Worm (Caenorhabditis elegans) whole organism, L1 larva: Measurements from ENCODE around the gene lmd-3.

Experiments
- aly-2 ChIP-seq: fragments of 150-350 bp; optimal IDR thresholded peaks from 2 replicates; lab custom pipeline; 2014; ENCODE audit warnings: missing biosample characterization, missing genetic modification characterization
- ama-1 ChIP-seq: fragments of 150-350 bp; optimal IDR thresholded peaks from 2 replicates; lab custom pipeline; 2014
- blmp-1 ChIP-seq: fragments of 150-350 bp; optimal IDR thresholded peaks from 2 replicates; lab custom pipeline; 2014; ENCODE audit warnings: missing biosample characterization, missing genetic modification characterization
- ceh-63 ChIP-seq: fragments of 200-800 bp; sonication (Bioruptor generic); optimal IDR thresholded peaks from 2 replicates; lab custom pipeline; 2018; ENCODE audit warnings: mild to moderate bottlenecking, missing genetic modification characterization, missing compliant biosample characterization
- ceh-82 ChIP-seq, 3 experiments: fragments of 150-350 bp in 1 of 3; sonication (generic microtip) in 2 of 3; optimal IDR thresholded peaks; 2 replicates each; lab custom pipeline; 2014 to 2017; ENCODE audit warnings: missing biosample characterization in 3 of 3, missing genetic modification characterization in 3 of 3
- dpl-1 ChIP-seq, 3 experiments: fragments of 150-350 bp in 2 of 3; sonication (generic microtip) in 1 of 3; optimal IDR thresholded peaks; 2 replicates each; lab custom pipeline; 2014 to 2017; ENCODE audit warnings: missing biosample characterization in 3 of 3, missing genetic modification characterization in 3 of 3, missing genetic modification reagents in 3 of 3
- efl-1 ChIP-seq, 4 experiments: fragments of 150-350 bp; optimal IDR thresholded peaks in 3 of 4; peaks in 1 of 4; 1 replicate in 1 of 4; 2 replicates in 3 of 4; lab custom pipeline; 2014; ENCODE audit warnings: missing biosample characterization in 2 of 4, missing genetic modification characterization in 2 of 4, missing genetic modification reagents in 2 of 4
- efl-3 ChIP-seq: fragments of 200-800 bp; sonication (Bioruptor generic); optimal IDR thresholded peaks from 2 replicates; lab custom pipeline; 2018; ENCODE audit warnings: mild to moderate bottlenecking, missing genetic modification characterization, missing compliant biosample characterization
- elt-2 ChIP-seq: sonication (generic microtip); optimal IDR thresholded peaks from 2 replicates; lab custom pipeline; 2016; ENCODE audit warnings: missing genetic modification characterization, mild to moderate bottlenecking, inconsistent platforms, missing compliant biosample characterization, missing genetic modification reagents
- hlh-17 ChIP-seq: fragments of 200-800 bp; sonication (Bioruptor generic); optimal IDR thresholded peaks from 2 replicates; lab custom pipeline; 2018; ENCODE audit warnings: missing genetic modification characterization, mild to moderate bottlenecking, missing compliant biosample characterization, moderate library complexity, borderline replicate concordance
- hpl-2 ChIP-seq: fragments of 150-350 bp; optimal IDR thresholded peaks from 2 replicates; lab custom pipeline; 2014; ENCODE audit warnings: missing biosample characterization, missing genetic modification reagents, missing genetic modification characterization
- jun-1 ChIP-seq: fragments of 150-350 bp; optimal IDR thresholded peaks from 2 replicates; lab custom pipeline; 2014; ENCODE audit warnings: missing biosample characterization, missing genetic modification reagents, missing genetic modification characterization
- lin-35 ChIP-seq, 2 experiments: fragments of 150-350 bp; optimal IDR thresholded peaks; 2 replicates each; lab custom pipeline; 2014; ENCODE audit warnings: missing biosample characterization in 2 of 2, missing genetic modification characterization in 2 of 2, missing genetic modification reagents in 2 of 2
- lin-39 ChIP-seq: fragments of 150-350 bp; optimal IDR thresholded peaks from 2 replicates; lab custom pipeline; 2014; ENCODE audit warnings: missing biosample characterization, missing genetic modification reagents, missing genetic modification characterization
- lir-3 ChIP-seq: sonication (generic microtip); optimal IDR thresholded peaks from 2 replicates; lab custom pipeline; 2016; ENCODE audit warnings: mild to moderate bottlenecking, missing genetic modification characterization, moderate library complexity, missing compliant biosample characterization; ENCODE audit not compliant: poor library complexity
- lsy-2 ChIP-seq, 2 experiments: fragments of 150-350 bp; optimal IDR thresholded peaks; 2 replicates each; lab custom pipeline; 2014; ENCODE audit warnings: missing biosample characterization in 2 of 2, missing genetic modification characterization in 2 of 2
- mef-2 ChIP-seq: fragments of 150-350 bp; optimal IDR thresholded peaks from 2 replicates; lab custom pipeline; 2014; ENCODE audit warnings: missing biosample characterization, missing genetic modification characterization
- mep-1 ChIP-seq: fragments of 150-350 bp; optimal IDR thresholded peaks from 2 replicates; lab custom pipeline; 2014; ENCODE audit warnings: missing biosample characterization, missing genetic modification characterization
- nhr-12 ChIP-seq: sonication (generic microtip); optimal IDR thresholded peaks from 2 replicates; lab custom pipeline; 2017; ENCODE audit warnings: missing biosample characterization, missing genetic modification characterization
- nhr-20 ChIP-seq: sonication (generic microtip); optimal IDR thresholded peaks from 2 replicates; lab custom pipeline; 2016; ENCODE audit warnings: mild to moderate bottlenecking, missing genetic modification characterization, missing compliant biosample characterization
- nhr-71 ChIP-seq: sonication (generic microtip); optimal IDR thresholded peaks from 2 replicates; lab custom pipeline; 2016; ENCODE audit warnings: mild to moderate bottlenecking, missing genetic modification characterization, moderate library complexity, missing compliant biosample characterization
- nhr-90 ChIP-seq: sonication (generic microtip); optimal IDR thresholded peaks from 2 replicates; lab custom pipeline; 2016; ENCODE audit warnings: mild to moderate bottlenecking, missing genetic modification characterization, missing compliant biosample characterization; ENCODE audit not compliant: poor library complexity
- pax-3 ChIP-seq: fragments of 200-800 bp; sonication (Bioruptor generic); optimal IDR thresholded peaks from 2 replicates; lab custom pipeline; 2018; ENCODE audit warnings: mild to moderate bottlenecking, missing genetic modification characterization, moderate library complexity, missing compliant biosample characterization
- snu-23 ChIP-seq: sonication (generic microtip); optimal IDR thresholded peaks from 2 replicates; lab custom pipeline; 2016; ENCODE audit warnings: missing genetic modification characterization, missing compliant biosample characterization
- unc-130 ChIP-seq: fragments of 150-350 bp; optimal IDR thresholded peaks from 2 replicates; lab custom pipeline; 2017; ENCODE audit warnings: missing biosample characterization, missing genetic modification characterization, inconsistent platforms
- unc-30 ChIP-seq: sonication (generic microtip); optimal IDR thresholded peaks from 2 replicates; lab custom pipeline; 2017; ENCODE audit warnings: missing biosample characterization, missing genetic modification characterization
- unc-86 ChIP-seq: sonication (generic microtip); optimal IDR thresholded peaks from 2 replicates; lab custom pipeline; 2016; ENCODE audit warnings: missing genetic modification characterization, missing compliant biosample characterization
- xbp-1 ChIP-seq: sonication (generic microtip); optimal IDR thresholded peaks from 2 replicates; lab custom pipeline; 2016; ENCODE audit warnings: missing genetic modification characterization, missing compliant biosample characterization
- zag-1 ChIP-seq: fragments of 150-350 bp; optimal IDR thresholded peaks from 2 replicates; lab custom pipeline; 2014; ENCODE audit warnings: missing biosample characterization, missing genetic modification characterization
- ztf-11 ChIP-seq, 2 experiments: sonication (generic microtip); optimal IDR thresholded peaks; 2 replicates each; lab custom pipeline; 2016 to 2017; ENCODE audit warnings: missing genetic modification characterization in 2 of 2, missing biosample characterization in 1 of 2, missing compliant biosample characterization in 1 of 2

lmd-3 gene

DNA sequence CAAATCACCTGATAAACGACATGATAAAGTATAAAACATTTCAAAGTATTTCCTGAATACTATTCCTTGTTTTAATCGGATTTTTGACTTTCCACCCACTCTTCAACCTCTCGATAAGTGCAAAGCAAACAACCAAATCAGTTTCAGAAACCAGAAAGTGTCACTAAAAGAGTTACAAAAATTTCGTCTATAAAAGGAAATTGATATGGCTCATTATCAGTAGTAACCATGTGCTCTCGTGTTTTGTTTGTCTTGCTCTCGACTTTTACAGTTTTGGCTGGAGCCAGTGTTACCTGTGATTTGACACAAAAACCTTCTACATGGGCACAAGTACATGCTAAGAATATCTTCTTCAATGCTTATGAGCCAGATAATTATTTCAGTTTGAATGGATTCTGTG, 60.9 kb downstream of the lmd-3 start, which contains the start of gene F52E1.14:
F52E1.14 (plus strand) TSS at position 207 of the 400 bp plus-strand sequence.
- TF ChIP-seq zag-1 (tag; lab: Kevin White, UChicago) = no peak
- TF ChIP-seq mef-2 (tag; lab: Kevin White, UChicago) = no peak
- TF ChIP-seq jun-1 (tag; lab: Kevin White, UChicago) = peak; percentile 24
- TF ChIP-seq elt-2 = peak; percentile 95
- peak; percentile 14 for TF ChIP-seq nhr-71
- peak in 1 of 2 experiments; percentile 45 for TF ChIP-seq lin-35 (GFP tag; optimal IDR thresholded peaks at IDR 0.05; lab: Kevin White, UChicago)

ce11 chrV:8380076-8380475, 64.5 kb downstream of the lmd-3 start:
- TF ChIP-seq ceh-63 (GFP tag; lab: Kevin White, UChicago) = no peak
- no peak for TF ChIP-seq lsy-2 (tag; optimal IDR thresholded peaks at IDR 0.05; lab: Kevin White, UChicago)
- no peak for TF ChIP-seq unc-86 (tag; lab: Kevin White, UChicago)
- TF ChIP-seq efl-3 = no peak
- no peak for TF ChIP-seq dpl-1 (GFP tag; optimal IDR thresholded peaks at IDR 0.05; lab: Kevin White, UChicago)
- TF ChIP-seq xbp-1 (tag; lab: Kevin White, UChicago) = no peak
- TF ChIP-seq, all 84 proteins: peak for 0

DNA sequence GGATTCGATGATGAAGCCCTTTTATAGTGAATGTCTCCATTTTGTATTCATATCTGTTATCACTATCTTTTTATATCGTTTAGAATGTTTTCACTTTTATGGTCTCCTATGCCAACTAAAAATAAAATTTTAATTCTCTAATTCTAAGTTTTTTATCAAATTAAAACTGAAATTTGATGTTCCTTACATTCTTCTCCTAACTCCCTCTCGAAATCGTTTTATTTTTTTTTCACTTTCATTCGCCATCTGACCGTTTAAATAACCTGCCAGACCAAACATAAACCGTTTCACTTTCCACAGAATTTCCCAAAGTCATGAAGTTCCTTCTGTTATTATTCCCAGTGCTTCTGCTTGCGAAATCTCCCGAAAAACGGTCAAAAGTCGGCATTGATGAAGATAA, 65.4 kb downstream of the lmd-3 start, which contains the start of gene F52E1.5:
F52E1.5 (plus strand) TSS at position 301 of the 400 bp plus-strand sequence.
- TF ChIP-seq blmp-1 (tag; lab: Kevin White, UChicago) = peak; percentile 45
- no peak for TF ChIP-seq nhr-20 (tag; lab: Kevin White, UChicago)
- TF ChIP-seq mep-1 = no peak
- TF ChIP-seq efl-1 (optimal IDR thresholded peaks at IDR 0.05; lab: Kevin White, UChicago) = no peak
- TF ChIP-seq efl-1 (GFP tag; optimal IDR thresholded peaks at IDR 0.05 in 1 of 2; lab: Kevin White, UChicago) = peak in 1 of 2 experiments; percentile 1
- no peak for TF ChIP-seq ceh-82 (tag; optimal IDR thresholded peaks at IDR 0.05; lab: Kevin White, UChicago)
- TF ChIP-seq unc-86 (tag; lab: Kevin White, UChicago) = no peak
- TF ChIP-seq efl-3 = no peak

DNA sequence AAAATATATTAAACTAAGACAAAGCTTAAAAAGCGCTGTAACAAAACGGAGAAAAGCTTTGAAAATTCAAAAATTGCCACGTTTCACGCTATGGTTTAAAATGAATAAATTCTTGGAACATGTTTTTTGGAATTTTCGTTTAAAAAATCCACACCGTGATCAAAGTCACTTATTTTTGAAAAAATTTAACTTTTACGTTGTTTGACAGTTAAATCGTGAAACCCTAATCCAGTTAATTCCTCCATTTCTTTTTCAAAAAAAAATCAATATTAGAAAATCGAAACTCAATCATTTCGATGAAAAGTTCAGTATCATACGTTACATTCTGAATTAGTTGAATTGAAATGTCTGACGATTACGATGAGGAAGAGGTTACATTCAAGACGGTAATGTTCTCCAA, 68.8 kb downstream of the lmd-3 start, which contains the start of gene F38E1.3:
F38E1.3 (plus strand) TSS at position 301 of the 400 bp plus-strand sequence.
- TF ChIP-seq unc-130 (tag; lab: Kevin White, UChicago) (no peak), hpl-2 (GFP tag; lab: Kevin White, UChicago) (no peak), hlh-17 (no peak), unc-30 (tag; lab: Kevin White, UChicago) (no peak), mep-1 (no peak), ama-1 (lab: Kevin White, UChicago) (no peak), efl-1 (optimal IDR thresholded peaks at IDR 0.05; lab: Kevin White, UChicago) (no peak), efl-1 (GFP tag; optimal IDR thresholded peaks at IDR 0.05 in 1 of 2; lab: Kevin White, UChicago) (no peak), lin-39 (no peak), snu-23 (no peak), nhr-12 (tag; lab: Kevin White, UChicago) (no peak), mef-2 (tag; lab: Kevin White, UChicago) (no peak), lir-3 (no peak)

- TF ChIP-seq nhr-90 = no peak
- no peak for TF ChIP-seq lsy-2 (tag; optimal IDR thresholded peaks at IDR 0.05; lab: Kevin White, UChicago)
- no peak for TF ChIP-seq aly-2 (tag; lab: Kevin White, UChicago)
- no peak for TF ChIP-seq nhr-71
These were observed 69.2 kb downstream of the lmd-3 start, which contains the start of gene F38E1.10 for ce11 chrV:8375419-8375818. F38E1.10 (minus strand) TSS chrV:8375519.

DNA sequence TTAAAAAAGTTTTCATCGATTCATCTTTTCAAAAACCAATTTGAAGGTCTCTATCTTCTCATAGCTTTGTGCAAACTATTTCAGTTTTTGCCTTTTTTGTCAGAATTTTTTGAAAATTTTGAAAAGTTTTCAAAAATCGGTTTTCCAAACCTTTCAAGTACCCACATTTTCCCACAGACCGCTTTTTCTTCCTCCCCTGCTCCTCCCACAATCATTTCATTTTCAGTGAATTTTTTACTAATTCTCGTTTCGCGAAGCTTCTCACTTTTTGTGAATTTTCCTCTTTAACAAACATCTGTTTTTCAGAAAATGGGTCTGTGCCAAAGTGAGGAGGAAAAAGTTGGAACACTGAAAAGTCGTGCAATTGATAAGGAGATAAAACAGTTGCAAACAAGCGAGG, 73.9 kb downstream of the lmd-3 start, which contains the start of gene gpa-2:
gpa-2 (plus strand) TSS at position 301 of the 400 bp plus-strand sequence.
- no peak for TF ChIP-seq pax-3
- no peak for TF ChIP-seq zag-1 (tag; lab: Kevin White, UChicago)
- TF ChIP-seq ztf-11 (tag; optimal IDR thresholded peaks at IDR 0.05; lab: Kevin White, UChicago) = no peak
- TF ChIP-seq lir-3 = no peak
- TF ChIP-seq, all 84 proteins: peak for 0
